Worm (Caenorhabditis elegans) whole organism, early embryonic: ENCODE measurements around the gene apl-1.

Experiments used
- F13C5.2 ChIP-seq: sonication (generic microtip); optimal IDR thresholded peaks from 2 replicates; lab custom pipeline; 2017; ENCODE audit warnings: mild to moderate bottlenecking, missing genetic modification characterization, inconsistent platforms, missing compliant biosample characterization
- ama-1 ChIP-seq: fragments of 150-350 bp; optimal IDR thresholded peaks from 2 replicates; lab custom pipeline; 2014
- ceh-36 ChIP-seq: sonication (generic microtip); optimal IDR thresholded peaks from 2 replicates; lab custom pipeline; 2016; ENCODE audit warnings: missing genetic modification characterization, inconsistent platforms, missing compliant biosample characterization
- hmg-4 ChIP-seq: fragments of 200-800 bp; sonication (Bioruptor generic); optimal IDR thresholded peaks from 2 replicates; lab custom pipeline; 2018; ENCODE audit warnings: mild to moderate bottlenecking, missing genetic modification characterization, missing compliant biosample characterization
- tbx-11 ChIP-seq: fragments of 200-800 bp; sonication (Bioruptor generic); IDR thresholded peaks from 2 replicates; pipeline ENCODE4 v1.3.6; 2022; ENCODE audit warnings: missing genetic modification characterization, missing compliant biosample characterization

DNA sequence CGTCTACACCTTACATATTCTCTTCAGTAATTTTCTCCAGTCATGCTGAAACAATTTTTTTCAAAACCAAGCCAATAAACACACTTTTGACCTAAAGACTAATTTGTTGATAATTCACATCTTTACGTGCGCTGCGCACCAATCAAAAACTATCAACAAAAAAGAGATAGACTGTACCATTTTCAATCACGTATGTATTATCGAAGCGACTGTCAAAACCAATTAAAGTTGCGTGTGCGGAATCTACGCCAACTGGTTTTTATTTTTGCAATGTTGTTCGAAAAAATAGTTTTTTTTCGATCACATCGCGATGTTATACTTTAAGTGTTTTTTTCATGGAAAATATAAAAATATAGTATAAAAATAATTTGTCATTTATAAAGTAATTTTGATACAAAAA is 37.4 kb downstream of the apl-1 start:
- no peak for TF ChIP-seq ama-1 (lab: Kevin White, UChicago)
- TF ChIP-seq F13C5.2 (tag; lab: Kevin White, UChicago) = no peak
- TF ChIP-seq hmg-4 (GFP tag; lab: Kevin White, UChicago) = no peak
- TF ChIP-seq tbx-11 (GFP tag; lab: Robert Waterston, UW) = no peak
- TF ChIP-seq ceh-36 (tag; lab: Kevin White, UChicago) = no peak
